Worm (Caenorhabditis elegans) whole organism, late embryonic: ENCODE data around the gene F22E5.13.
"Not testable (repeated sequence)": the region's sequence is repeated elsewhere in the genome, so short reads cannot be mapped to it uniquely, and the experiment has no call there.

Experiments used
- lin-11 ChIP-seq: fragments of 200-800 bp; sonication (Bioruptor generic); optimal IDR thresholded peaks from 2 replicates; lab custom pipeline; 2018; ENCODE audit warnings: mild to moderate bottlenecking, missing genetic modification characterization, missing compliant biosample characterization
- pag-3 ChIP-seq: sonication (generic microtip); optimal IDR thresholded peaks from 2 replicates; lab custom pipeline; 2016; ENCODE audit warnings: missing compliant biosample characterization, missing genetic modification characterization, borderline replicate concordance

DNA sequence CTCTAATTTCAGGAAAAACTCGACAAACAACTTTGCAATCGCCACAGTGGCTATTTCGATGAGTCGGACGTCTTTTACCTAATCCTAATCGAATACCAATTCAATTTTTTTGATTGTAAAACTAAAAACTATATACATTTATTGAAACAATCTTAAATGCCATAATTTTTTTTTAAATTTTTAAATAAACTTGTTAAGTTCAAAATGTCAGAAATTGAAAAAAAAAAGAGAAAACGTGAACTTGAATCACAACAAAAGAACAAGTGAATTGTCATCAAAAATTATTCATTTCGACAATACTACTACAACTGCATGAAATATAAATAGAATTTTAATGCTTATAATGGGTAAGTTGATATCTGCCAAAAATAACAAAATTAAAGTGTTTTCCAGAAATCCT, 37.2 kb downstream of the F22E5.13 start, which contains the start of gene D2062.13:
- TF ChIP-seq pag-3; lin-11 (tag; lab: Kevin White, UChicago): not testable (repeated sequence)
